Worm (Caenorhabditis elegans) whole organism, young adult: ENCODE data around the gene C27H5.12.

Experiments
- B0019.2 ChIP-seq: fragments of 200-800 bp; sonication (Bioruptor generic); conservative IDR thresholded peaks from 2 replicates; pipeline ENCODE4 v1.3.6; 2022; ENCODE audit warnings: missing genetic modification reagents, missing genetic modification characterization, missing compliant biosample characterization
- F33H1.4 ChIP-seq: fragments of 200-800 bp; sonication (Bioruptor generic); IDR thresholded peaks from 2 replicates; pipeline ENCODE4 v1.3.6; 2022; ENCODE audit warnings: missing genetic modification reagents, missing genetic modification characterization, missing compliant biosample characterization
- Y79H2A.3 ChIP-seq: fragments of 200-800 bp; sonication (Bioruptor generic); conservative IDR thresholded peaks from 2 replicates; pipeline ENCODE4 v1.3.6; 2022; ENCODE audit warnings: missing genetic modification reagents, missing genetic modification characterization, missing compliant biosample characterization
- Y95B8A.8 ChIP-seq: fragments of 200-800 bp; sonication (Bioruptor generic); IDR thresholded peaks from 2 replicates; pipeline ENCODE4 v1.3.6; 2022; ENCODE audit warnings: missing genetic modification reagents, missing genetic modification characterization, missing compliant biosample characterization
- ZK185.1 ChIP-seq: sonication (generic microtip); optimal IDR thresholded peaks from 2 replicates; lab custom pipeline; 2016; ENCODE audit warnings: mild to moderate bottlenecking, missing genetic modification characterization, missing compliant biosample characterization; ENCODE audit not compliant: poor library complexity, severe bottlenecking
- aptf-2 ChIP-seq: fragments of 200-800 bp; sonication (Bioruptor generic); conservative IDR thresholded peaks from 2 replicates; pipeline ENCODE4 v1.3.6; 2022; ENCODE audit warnings: missing genetic modification reagents, missing genetic modification characterization, missing compliant biosample characterization
- athp-1 ChIP-seq: sonication (generic microtip); optimal IDR thresholded peaks from 2 replicates; lab custom pipeline; 2017; ENCODE audit warnings: mild to moderate bottlenecking, missing genetic modification characterization, missing compliant biosample characterization
- attf-5 ChIP-seq: fragments of 200-800 bp; sonication (Bioruptor generic); optimal IDR thresholded peaks from 2 replicates; lab custom pipeline; 2018; ENCODE audit warnings: mild to moderate bottlenecking, missing genetic modification characterization, missing compliant biosample characterization
- ccch-3 ChIP-seq: fragments of 200-800 bp; sonication (Bioruptor generic); optimal IDR thresholded peaks from 2 replicates; lab custom pipeline; 2018; ENCODE audit warnings: mild to moderate bottlenecking, missing genetic modification characterization, missing compliant biosample characterization
- ceh-58 ChIP-seq: fragments of 200-800 bp; sonication (Bioruptor generic); IDR thresholded peaks from 2 replicates; pipeline ENCODE4 v1.3.6; 2022; ENCODE audit warnings: missing genetic modification characterization, missing compliant biosample characterization
- dpff-1 ChIP-seq: sonication (generic microtip); optimal IDR thresholded peaks from 2 replicates; lab custom pipeline; 2017; ENCODE audit warnings: mild to moderate bottlenecking, missing genetic modification characterization, missing compliant biosample characterization
- dpl-1 ChIP-seq: fragments of 150-350 bp; optimal IDR thresholded peaks from 2 replicates; lab custom pipeline; 2014; ENCODE audit warnings: missing biosample characterization, missing genetic modification reagents, missing genetic modification characterization
- egl-18 ChIP-seq: fragments of 200-800 bp; sonication (Bioruptor generic); IDR thresholded peaks from 2 replicates; pipeline ENCODE4 v1.3.6; 2022; ENCODE audit warnings: missing genetic modification reagents, missing genetic modification characterization, missing compliant biosample characterization
- ekl-4 ChIP-seq: fragments of 200-800 bp; sonication (Bioruptor generic); IDR thresholded peaks from 2 replicates; pipeline ENCODE4 v1.3.6; 2022; ENCODE audit warnings: missing genetic modification reagents, missing genetic modification characterization, missing compliant biosample characterization
- hlh-26 ChIP-seq: fragments of 200-800 bp; sonication (Bioruptor generic); conservative IDR thresholded peaks from 2 replicates; pipeline ENCODE4 v1.3.6; 2022; ENCODE audit warnings: missing genetic modification reagents, missing genetic modification characterization, missing compliant biosample characterization
- let-526 ChIP-seq: fragments of 200-800 bp; sonication (Bioruptor generic); IDR thresholded peaks from 2 replicates; pipeline ENCODE4 v1.3.6; 2022; ENCODE audit warnings: missing genetic modification reagents, missing genetic modification characterization, missing compliant biosample characterization
- let-607 ChIP-seq, 2 experiments: fragments of 200-800 bp in 1 of 2; sonication (Bioruptor generic) in 1 of 2; sonication (generic microtip) in 1 of 2; optimal IDR thresholded peaks; 2 replicates each; lab custom pipeline; 2016 to 2018; ENCODE audit warnings: mild to moderate bottlenecking in 2 of 2, missing compliant biosample characterization in 2 of 2, missing genetic modification characterization in 2 of 2, moderate library complexity in 2 of 2, missing genotype in 1 of 2
- lsl-1 ChIP-seq: fragments of 200-800 bp; sonication (Bioruptor generic); optimal IDR thresholded peaks from 2 replicates; lab custom pipeline; 2018; ENCODE audit warnings: mild to moderate bottlenecking, missing genetic modification characterization, moderate library complexity, missing compliant biosample characterization
- lsy-27 ChIP-seq: sonication (generic microtip); optimal IDR thresholded peaks from 2 replicates; lab custom pipeline; 2017; ENCODE audit warnings: missing genetic modification characterization, mild to moderate bottlenecking, missing compliant biosample characterization, antibody characterized with exemption, missing genotype, borderline replicate concordance; ENCODE audit not compliant: insufficient read depth
- madf-6 ChIP-seq: fragments of 200-800 bp; sonication (Bioruptor generic); IDR thresholded peaks from 2 replicates; pipeline ENCODE4 v1.3.6; 2022; ENCODE audit warnings: missing genetic modification reagents, missing genetic modification characterization, missing compliant biosample characterization
- nfyb-1 ChIP-seq: fragments of 200-800 bp; sonication (Bioruptor generic); IDR thresholded peaks from 2 replicates; pipeline ENCODE4 v1.3.6; 2022; ENCODE audit warnings: missing genetic modification reagents, missing genetic modification characterization, missing compliant biosample characterization
- nhr-80 ChIP-seq: sonication (generic microtip); optimal IDR thresholded peaks from 2 replicates; lab custom pipeline; 2016; ENCODE audit warnings: missing genetic modification characterization, missing compliant biosample characterization
- nhr-90 ChIP-seq: sonication (generic microtip); optimal IDR thresholded peaks from 2 replicates; lab custom pipeline; 2016; ENCODE audit warnings: missing genotype, mild to moderate bottlenecking, missing genetic modification characterization, missing compliant biosample characterization
- pha-4 ChIP-seq: fragments of 150-350 bp; sonication (generic microtip); optimal IDR thresholded peaks from 2 replicates; lab custom pipeline; 2014; ENCODE audit warnings: missing biosample characterization, missing genetic modification reagents, missing genetic modification characterization
- rcor-1 ChIP-seq: fragments of 200-800 bp; sonication (Bioruptor generic); IDR thresholded peaks from 2 replicates; pipeline ENCODE4 v1.3.6; 2022; ENCODE audit warnings: missing genetic modification reagents, missing genetic modification characterization, missing compliant biosample characterization
- rec-8 ChIP-seq, 2 experiments: sonication (generic microtip); optimal IDR thresholded peaks; 2 replicates each; lab custom pipeline; 2016; ENCODE audit warnings: mild to moderate bottlenecking in 2 of 2, missing genetic modification characterization in 2 of 2, missing genetic modification reagents in 2 of 2, missing genotype in 2 of 2, missing biosample characterization in 1 of 2, missing compliant biosample characterization in 1 of 2, moderate library complexity in 1 of 2
- sea-2 ChIP-seq: fragments of 200-800 bp; sonication (Bioruptor generic); IDR thresholded peaks from 2 replicates; pipeline ENCODE4 v1.3.6; 2022; ENCODE audit warnings: missing genetic modification characterization, missing compliant biosample characterization
- snpc-1.1 ChIP-seq: sonication (generic microtip); optimal IDR thresholded peaks from 2 replicates; lab custom pipeline; 2017; ENCODE audit warnings: missing genetic modification characterization, mild to moderate bottlenecking, missing compliant biosample characterization, antibody characterized with exemption, moderate library complexity, missing genotype, missing genetic modification reagents; ENCODE audit not compliant: insufficient read depth
- snpc-1.3 ChIP-seq: sonication (generic microtip); optimal IDR thresholded peaks from 2 replicates; lab custom pipeline; 2017; ENCODE audit warnings: missing genetic modification characterization, mild to moderate bottlenecking, missing compliant biosample characterization, antibody characterized with exemption, moderate library complexity, missing genotype, missing genetic modification reagents; ENCODE audit not compliant: insufficient read depth
- snpc-3.4 ChIP-seq: sonication (generic microtip); optimal IDR thresholded peaks from 2 replicates; lab custom pipeline; 2017; ENCODE audit warnings: missing genetic modification characterization, mild to moderate bottlenecking, missing compliant biosample characterization, antibody characterized with exemption, moderate library complexity, missing genotype, missing genetic modification reagents
- snpc-4 ChIP-seq, 5 experiments: fragments of 150-350 bp in 1 of 5; sonication (generic microtip) in 4 of 5; optimal IDR thresholded peaks; 2 replicates each; lab custom pipeline; 2014 to 2018; ENCODE audit warnings: missing genetic modification characterization in 5 of 5, missing biosample characterization in 3 of 5, antibody characterized with exemption in 2 of 5, mild to moderate bottlenecking in 2 of 5, missing compliant biosample characterization in 2 of 5, missing genotype in 2 of 5, moderate library complexity in 2 of 5, missing genetic modification reagents in 1 of 5
- somi-1 ChIP-seq: fragments of 200-800 bp; sonication (Bioruptor generic); optimal IDR thresholded peaks from 2 replicates; lab custom pipeline; 2018; ENCODE audit warnings: mild to moderate bottlenecking, missing genetic modification characterization, missing compliant biosample characterization
- tbp1 ChIP-seq: fragments of 200-800 bp; sonication (Bioruptor generic); optimal IDR thresholded peaks from 2 replicates; lab custom pipeline; 2018; ENCODE audit warnings: mild to moderate bottlenecking, missing genetic modification characterization, missing compliant biosample characterization
- unc-62 ChIP-seq: fragments of 150-350 bp; optimal IDR thresholded peaks from 2 replicates; lab custom pipeline; 2014; ENCODE audit warnings: missing biosample characterization, missing genetic modification reagents, missing genetic modification characterization
- zim-3 ChIP-seq: sonication (generic microtip); optimal IDR thresholded peaks from 2 replicates; lab custom pipeline; 2017; ENCODE audit warnings: mild to moderate bottlenecking, missing genetic modification characterization, moderate library complexity, missing compliant biosample characterization
- ztf-22 ChIP-seq: fragments of 200-800 bp; sonication (Bioruptor generic); optimal IDR thresholded peaks from 2 replicates; lab custom pipeline; 2018; ENCODE audit warnings: mild to moderate bottlenecking, missing genetic modification characterization, moderate library complexity, missing compliant biosample characterization
- ztf-25 ChIP-seq: fragments of 200-800 bp; sonication (Bioruptor generic); IDR thresholded peaks from 2 replicates; pipeline ENCODE4 v1.3.6; 2022; ENCODE audit warnings: missing genetic modification reagents, missing genetic modification characterization, missing compliant biosample characterization

Gene C27H5.12

ce11 chrII:7171305-7171998 is 10.0 kb upstream of the C27H5.12 start, which contains the start of gene dyf-13:
Gene dyf-13 (minus strand): TSS chrII:7171355.
- TF ChIP-seq B0019.2 (GFP tag; lab: Robert Waterston, UW) (no peak), attf-5 (GFP tag; lab: Kevin White, UChicago) (no peak), egl-18 (GFP tag; lab: Robert Waterston, UW) (0 out of 2 replicates have a peak, but pooled peaks have one; percentile 41), F33H1.4 (no peak), Y95B8A.8 (no peak), ekl-4 (GFP tag; lab: Robert Waterston, UW) (no peak), ztf-22 (GFP tag; lab: Kevin White, UChicago) (no peak), nhr-90 (tag; lab: Kevin White, UChicago) (no peak), rcor-1 (no peak), pha-4 (no peak), ccch-3 (GFP tag; lab: Kevin White, UChicago) (no peak), Y79H2A.3 (no peak), somi-1 (GFP tag; lab: Kevin White, UChicago) (no peak), rec-8 (tag; optimal IDR thresholded peaks at IDR 0.05; lab: Kevin White, UChicago) (no peak), zim-3 (tag; lab: Kevin White, UChicago) (no peak), nhr-80 (tag; lab: Kevin White, UChicago) (no peak), lsy-27 (no peak), dpff-1 (no peak), ztf-25 (GFP tag; lab: Robert Waterston, UW) (0 out of 2 replicates have a peak, but pooled peaks have one; percentile 30), tbp1 (GFP tag; lab: Kevin White, UChicago) (peak; percentile 29), aptf-2 (0 out of 2 replicates have a peak, but pooled peaks have one; percentile 60), snpc-3.4 (tag; lab: Kevin White, UChicago) (peak; percentile 45), ZK185.1 (tag; lab: Kevin White, UChicago) (no peak), ceh-58 (GFP tag; lab: Robert Waterston, UW) (no peak), lsl-1 (GFP tag; lab: Kevin White, UChicago) (no peak), hlh-26 (GFP tag; lab: Robert Waterston, UW) (no peak), snpc-4 (GFP tag; optimal IDR thresholded peaks at IDR 0.05; lab: Kevin White, UChicago) (peak; percentile 70), snpc-4 (tag; optimal IDR thresholded peaks at IDR 0.05; lab: Kevin White, UChicago) (peak in 3 of 4 experiments; percentile 82 to 86 (median 84)), snpc-1.1 (tag; lab: Kevin White, UChicago) (peak; percentile 86), sea-2 (GFP tag; lab: Robert Waterston, UW) (no peak), madf-6 (GFP tag; lab: Robert Waterston, UW) (no peak; the same call in 1 of the 2 replicates)
- TF ChIP-seq, all 124 proteins: peak for 7

ce11 chrII:7168712-7169111 is 7.3 kb upstream of the C27H5.12 start, which contains the start of gene col-36:
Gene col-36 (minus strand): TSS chrII:7168812.
- TF ChIP-seq let-526 (GFP tag; lab: Robert Waterston, UW), result no peak

ce11 chrII:7166768-7167167 is 5.4 kb upstream of the C27H5.12 start:
- TF ChIP-seq nfyb-1 (GFP tag; lab: Robert Waterston, UW), result no peak
- TF ChIP-seq athp-1 (tag; lab: Kevin White, UChicago), result no peak
- no peak for TF ChIP-seq snpc-1.3 (tag; lab: Kevin White, UChicago)
- no peak for TF ChIP-seq dpl-1 (GFP tag; lab: Kevin White, UChicago)
- peak; percentile 76 for TF ChIP-seq nhr-80 (tag; lab: Kevin White, UChicago)
- no peak for TF ChIP-seq unc-62 (GFP tag; lab: Kevin White, UChicago)
- TF ChIP-seq let-607 (tag; optimal IDR thresholded peaks at IDR 0.05; lab: Kevin White, UChicago), result peak in 1 of 2 experiments; percentile 3
